Fruit fly (Drosophila melanogaster) whole organism, embryonic: ENCODE results near the gene CG33969.

Experiments
- CG14710 ChIP-seq: fragments of 200-800 bp; sonication (Bioruptor generic); optimal IDR thresholded peaks from 3 replicates; lab custom pipeline; 2019; ENCODE audit warnings: missing biosample characterization, mild to moderate bottlenecking, missing genetic modification characterization, moderate library complexity
- CG17361 ChIP-seq: fragments of 200-800 bp; sonication (Bioruptor generic); IDR thresholded peaks from 3 replicates; pipeline ENCODE4 v1.3.6; 2022; ENCODE audit warnings: missing biosample characterization, missing genetic modification characterization
- CG17612 ChIP-seq: fragments of 200-800 bp; sonication (Bioruptor generic); IDR thresholded peaks from 2 replicates; pipeline ENCODE4 v1.3.6; 2022; ENCODE audit warnings: missing biosample characterization, missing genetic modification characterization
- CG17912 ChIP-seq: fragments of 200-800 bp; sonication (Bioruptor generic); optimal IDR thresholded peaks from 2 replicates; lab custom pipeline; 2018; ENCODE audit warnings: missing biosample characterization, mild to moderate bottlenecking, missing genetic modification characterization
- CG18011 ChIP-seq: fragments of 200-800 bp; sonication (Bioruptor generic); optimal IDR thresholded peaks from 2 replicates; lab custom pipeline; 2017; ENCODE audit warnings: missing biosample characterization, missing genetic modification characterization, mild to moderate bottlenecking, moderate library complexity, missing genotype
- CG18476 ChIP-seq: fragments of 200-800 bp; sonication (Bioruptor generic); optimal IDR thresholded peaks from 2 replicates; lab custom pipeline; 2016; ENCODE audit warnings: missing biosample characterization, mild to moderate bottlenecking, missing genetic modification characterization
- CG34376 ChIP-seq: fragments of 200-800 bp; sonication (Bioruptor generic); optimal IDR thresholded peaks from 2 replicates; lab custom pipeline; 2018; ENCODE audit warnings: missing biosample characterization, mild to moderate bottlenecking, missing genetic modification characterization
- CG7928 ChIP-seq: fragments of 200-800 bp; sonication (Bioruptor generic); optimal IDR thresholded peaks from 2 replicates; lab custom pipeline; 2017; ENCODE audit warnings: missing biosample characterization, mild to moderate bottlenecking, missing genetic modification characterization
- CG8359 ChIP-seq: fragments of 200-800 bp; sonication (Bioruptor generic); optimal IDR thresholded peaks from 2 replicates; lab custom pipeline; 2017; ENCODE audit warnings: missing biosample characterization, mild to moderate bottlenecking, missing genetic modification characterization, borderline replicate concordance
- Dad ChIP-seq: fragments of 200-800 bp; sonication (Bioruptor generic); optimal IDR thresholded peaks from 3 replicates; lab custom pipeline; 2016; ENCODE audit warnings: missing biosample characterization, missing genetic modification characterization
- Dbx ChIP-seq: fragments of 200-800 bp; sonication (Bioruptor generic); IDR thresholded peaks from 3 replicates; pipeline ENCODE4 v1.3.6; 2022; ENCODE audit warnings: missing biosample characterization, missing genetic modification characterization
- Dp ChIP-seq: fragments of 200-800 bp; sonication (Bioruptor generic); optimal IDR thresholded peaks from 2 replicates; lab custom pipeline; 2018; ENCODE audit warnings: missing biosample characterization, mild to moderate bottlenecking, missing genetic modification characterization, moderate library complexity
- Fer1 ChIP-seq: fragments of 200-800 bp; sonication (Bioruptor generic); optimal IDR thresholded peaks from 2 replicates; lab custom pipeline; 2017; ENCODE audit warnings: missing biosample characterization, mild to moderate bottlenecking, missing genetic modification characterization
- Fer2 ChIP-seq: fragments of 200-800 bp; sonication (Bioruptor generic); optimal IDR thresholded peaks from 2 replicates; lab custom pipeline; 2018; ENCODE audit warnings: missing biosample characterization, mild to moderate bottlenecking, missing genetic modification characterization, moderate library complexity
- H15 ChIP-seq: fragments of 200-800 bp; sonication (Bioruptor generic); IDR thresholded peaks from 3 replicates; pipeline ENCODE4 v1.3.6; 2022; ENCODE audit warnings: missing biosample characterization, missing genetic modification characterization
- HmgZ ChIP-seq: fragments of 200-800 bp; sonication (Bioruptor generic); optimal IDR thresholded peaks from 2 replicates; lab custom pipeline; 2018; ENCODE audit warnings: missing biosample characterization, mild to moderate bottlenecking, missing genetic modification characterization
- Hr51 ChIP-seq, 2 experiments: fragments of 200-800 bp; sonication (Bioruptor generic); optimal IDR thresholded peaks; 2 replicates in 1 of 2; 3 replicates in 1 of 2; lab custom pipeline; 2016 to 2018; ENCODE audit warnings: missing biosample characterization in 2 of 2, missing genetic modification characterization in 2 of 2, mild to moderate bottlenecking in 1 of 2, moderate library complexity in 1 of 2
- Med ChIP-seq: fragments of 200-800 bp; sonication (Bioruptor generic); peaks from one replicate; lab custom pipeline; 2016; ENCODE audit warnings: missing biosample characterization, missing genetic modification characterization, mild to moderate bottlenecking, inconsistent platforms, moderate library complexity
- NC2β ChIP-seq: fragments of 200-800 bp; sonication (Bioruptor generic); optimal IDR thresholded peaks from 2 replicates; lab custom pipeline; 2016; ENCODE audit warnings: missing biosample characterization, missing genetic modification characterization
- Pdp1 ChIP-seq, 2 experiments: fragments of 200-800 bp; sonication (Bioruptor generic); optimal IDR thresholded peaks; 3 replicates each; lab custom pipeline; 2016; ENCODE audit warnings: missing biosample characterization in 2 of 2, missing genetic modification characterization in 2 of 2, mild to moderate bottlenecking in 1 of 2, moderate library complexity in 1 of 2
- Ptx1 ChIP-seq: fragments of 200-800 bp; sonication (Bioruptor generic); IDR thresholded peaks from 2 replicates; pipeline ENCODE4 v1.3.6; 2022; ENCODE audit warnings: missing biosample characterization, missing genetic modification characterization
- Sry-β ChIP-seq: fragments of 200-800 bp; sonication (Bioruptor generic); optimal IDR thresholded peaks from 2 replicates; lab custom pipeline; 2018; ENCODE audit warnings: missing biosample characterization, mild to moderate bottlenecking, missing genetic modification characterization, moderate library complexity
- Sry-δ ChIP-seq: fragments of 200-800 bp; sonication (Bioruptor generic); optimal IDR thresholded peaks from 2 replicates; lab custom pipeline; 2016; ENCODE audit warnings: missing biosample characterization, missing genetic modification characterization
- Taf1 ChIP-seq: fragments of 200-800 bp; sonication (Bioruptor generic); IDR thresholded peaks from 2 replicates; pipeline ENCODE4 v1.3.6; 2022; ENCODE audit warnings: missing biosample characterization, missing genetic modification characterization
- Vsx1 ChIP-seq: fragments of 200-800 bp; sonication (Bioruptor generic); optimal IDR thresholded peaks from 2 replicates; lab custom pipeline; 2017; ENCODE audit warnings: missing biosample characterization, mild to moderate bottlenecking, missing genetic modification characterization, missing genetic modification reagents
- cg ChIP-seq: fragments of 200-800 bp; sonication (Bioruptor generic); optimal IDR thresholded peaks from 3 replicates; lab custom pipeline; 2019; ENCODE audit warnings: missing biosample characterization, mild to moderate bottlenecking, missing genetic modification characterization, moderate library complexity
- ems ChIP-seq: fragments of 200-800 bp; sonication (Bioruptor generic); optimal IDR thresholded peaks from 3 replicates; lab custom pipeline; 2016; ENCODE audit warnings: missing biosample characterization, missing genetic modification characterization
- eve ChIP-seq, 2 experiments: fragments of >200 bp; optimal IDR thresholded peaks; 2 replicates each; lab custom pipeline; 2017; ENCODE audit warnings: missing biosample characterization in 2 of 2, missing genetic modification characterization in 2 of 2
- fd3F ChIP-seq: fragments of 200-800 bp; sonication (Bioruptor generic); optimal IDR thresholded peaks from 2 replicates; lab custom pipeline; 2018; ENCODE audit warnings: missing biosample characterization, mild to moderate bottlenecking, missing genetic modification characterization, moderate library complexity
- fd64A ChIP-seq: fragments of 200-800 bp; sonication (Bioruptor generic); optimal IDR thresholded peaks from 3 replicates; lab custom pipeline; 2018; ENCODE audit warnings: missing biosample characterization, mild to moderate bottlenecking, missing genetic modification characterization
- fu2 ChIP-seq: fragments of 200-800 bp; sonication (Bioruptor generic); optimal IDR thresholded peaks from 2 replicates; lab custom pipeline; 2016; ENCODE audit warnings: missing biosample characterization, missing genetic modification characterization
- grn ChIP-seq: fragments of 200-800 bp; sonication (Bioruptor generic); optimal IDR thresholded peaks from 3 replicates; lab custom pipeline; 2017; ENCODE audit warnings: missing biosample characterization, missing genetic modification characterization
- hbn ChIP-seq: fragments of 200-800 bp; sonication (Bioruptor generic); IDR thresholded peaks from 2 replicates; pipeline ENCODE4 v1.3.6; 2022; ENCODE audit warnings: missing biosample characterization, missing genetic modification characterization; ENCODE audit not compliant: partially characterized antibody
- knrl ChIP-seq: fragments of 200-800 bp; sonication (Bioruptor generic); IDR thresholded peaks from 3 replicates; pipeline ENCODE4 v1.3.6; 2022; ENCODE audit warnings: missing biosample characterization, missing genetic modification characterization; ENCODE audit not compliant: partially characterized antibody
- lov ChIP-seq, 2 experiments: fragments of 200-800 bp in 1 of 2; fragments of >200 bp in 1 of 2; sonication (Bioruptor generic) in 1 of 2; IDR thresholded peaks in 1 of 2; optimal IDR thresholded peaks in 1 of 2; 2 replicates in 1 of 2; 3 replicates in 1 of 2; pipeline versions ENCODE4 v1.3.6 to Lab custom; 2017 to 2022; ENCODE audit warnings: missing biosample characterization in 1 of 2, missing genetic modification characterization in 1 of 2
- mirr ChIP-seq: fragments of 200-800 bp; sonication (Bioruptor generic); optimal IDR thresholded peaks from 3 replicates; lab custom pipeline; 2018; ENCODE audit warnings: missing biosample characterization, mild to moderate bottlenecking, missing genetic modification characterization
- pan ChIP-seq, 4 experiments: fragments of >200 bp in 3 of 4; fragments of 200-800 bp in 1 of 4; sonication (Bioruptor generic) in 1 of 4; optimal IDR thresholded peaks in 3 of 4; IDR thresholded peaks in 1 of 4; 2 replicates each; pipeline versions ENCODE4 v1.3.6 to Lab custom; 2017 to 2022; ENCODE audit warnings: missing biosample characterization in 2 of 4, missing genetic modification characterization in 2 of 4, mixed read lengths in 1 of 4
- prd ChIP-seq, 3 experiments: fragments of >200 bp in 2 of 3; fragments of 200-800 bp in 1 of 3; sonication (Bioruptor generic) in 1 of 3; optimal IDR thresholded peaks in 2 of 3; IDR thresholded peaks in 1 of 3; 2 replicates in 2 of 3; 3 replicates in 1 of 3; pipeline versions ENCODE4 v1.3.6 to Lab custom; 2017 to 2022; ENCODE audit warnings: missing biosample characterization in 1 of 3, missing genetic modification characterization in 1 of 3
- row ChIP-seq: fragments of 200-800 bp; sonication (Bioruptor generic); IDR thresholded peaks from 3 replicates; pipeline ENCODE4 v1.3.6; 2022; ENCODE audit warnings: missing biosample characterization, missing genetic modification characterization
- sd ChIP-seq: fragments of 200-800 bp; sonication (Bioruptor generic); optimal IDR thresholded peaks from 3 replicates; lab custom pipeline; 2018; ENCODE audit warnings: missing biosample characterization, mild to moderate bottlenecking, missing genetic modification characterization, moderate library complexity
- sens ChIP-seq: fragments of 200-800 bp; sonication (Bioruptor generic); peaks from one replicate; lab custom pipeline; 2016; ENCODE audit warnings: missing biosample characterization, missing genetic modification characterization
- tap ChIP-seq: fragments of 200-800 bp; optimal IDR thresholded peaks from 3 replicates; lab custom pipeline; 2019; ENCODE audit warnings: missing biosample characterization, mild to moderate bottlenecking, missing genetic modification characterization, moderate library complexity
- twi ChIP-seq: fragments of 200-800 bp; optimal IDR thresholded peaks from 2 replicates; lab custom pipeline; 2019; ENCODE audit warnings: missing biosample characterization, mild to moderate bottlenecking, missing genetic modification characterization, moderate library complexity

Gene CG33969

dm6 chr3L:20401026-20401912 lies 7.9 kb upstream of the CG33969 start, which contains the start of gene trbl (continued):
- TF ChIP-seq Fer1 (peak; percentile 74), Dp (GFP tag; lab: Kevin White, UChicago) (peak; percentile 55), NC2β (GFP tag; lab: Kevin White, UChicago) (peak; percentile 13), Dbx (peak; percentile 58; the same call in 2 of the 3 replicates), Sry-δ (no peak), tap (tag; lab: Kevin White, UChicago) (peak; percentile 18), Ptx1 (no peak)

dm6 chr3L:20400515-20400914 lies 7.2 kb upstream of the CG33969 start:
- TF ChIP-seq Med (GFP tag; lab: Kevin White, UChicago) (peak; percentile 17), sens (GFP tag; lab: Kevin White, UChicago) (peak; percentile 82), fd3F (GFP tag; lab: Kevin White, UChicago) (no peak), hbn (GFP tag; lab: Robert Waterston, UW) (no peak), mirr (GFP tag; lab: Kevin White, UChicago) (no peak), fu2 (no peak), row (GFP tag; lab: Robert Waterston, UW) (no peak), eve (GFP tag; optimal IDR thresholded peaks at IDR 0.05; lab: Kevin White, UChicago) (no peak), Pdp1 (GFP tag; optimal IDR thresholded peaks at IDR 0.05; lab: Kevin White, UChicago) (peak in 1 of 2 experiments; percentile 10), CG34376 (GFP tag; lab: Kevin White, UChicago) (no peak), Fer2 (tag; lab: Kevin White, UChicago) (no peak), H15 (GFP tag; lab: Robert Waterston, UW) (no peak), Hr51 (GFP tag; optimal IDR thresholded peaks at IDR 0.05; lab: Kevin White, UChicago) (peak in 1 of 2 experiments; percentile 5), HmgZ (tag; lab: Kevin White, UChicago) (no peak)

dm6 chr3L:20399550-20400109 lies 6.3 kb upstream of the CG33969 start:
- peak; percentile 72 for TF ChIP-seq CG8359 (GFP tag; lab: Kevin White, UChicago)
- TF ChIP-seq Dad (GFP tag; lab: Kevin White, UChicago) = peak; percentile 33
- peak; percentile 26 for TF ChIP-seq CG7928 (GFP tag; lab: Kevin White, UChicago)
- TF ChIP-seq sd = peak; percentile 85
- no peak for TF ChIP-seq grn (GFP tag; lab: Kevin White, UChicago)
- no peak for TF ChIP-seq Sry-β (GFP tag; lab: Kevin White, UChicago)
- no peak for TF ChIP-seq prd (optimal IDR thresholded peaks at IDR 0.05; lab: Kevin White, UChicago)
- TF ChIP-seq prd (GFP tag; IDR thresholded peaks at IDR 0.05; lab: Robert Waterston, UW) = peak; percentile 88
- peak; percentile 65 for TF ChIP-seq CG18011 (GFP tag; lab: Kevin White, UChicago)
- TF ChIP-seq CG17612 (GFP tag; lab: Robert Waterston, UW) = peak; percentile 55; the same call in 1 of the 2 replicates
- TF ChIP-seq Vsx1 (GFP tag; lab: Kevin White, UChicago) = peak; percentile 68
- TF ChIP-seq lov (optimal IDR thresholded peaks at IDR 0.05; lab: Kevin White, UChicago) = no peak
- TF ChIP-seq lov (GFP tag; IDR thresholded peaks at IDR 0.05; lab: Robert Waterston, UW) = no peak
- peak; percentile 75 for TF ChIP-seq ems (GFP tag; lab: Kevin White, UChicago)
- peak; percentile 96 for TF ChIP-seq CG17361 (GFP tag; lab: Robert Waterston, UW)
- peak; percentile 67 for TF ChIP-seq twi
- TF ChIP-seq pan (optimal IDR thresholded peaks at IDR 0.05; lab: Kevin White, UChicago) = no peak
- peak in 1 of 2 experiments; percentile 89 for TF ChIP-seq pan (GFP tag; optimal IDR thresholded peaks at IDR 0.05 in 1 of 2, IDR thresholded peaks at IDR 0.05 in 1 of 2)
- TF ChIP-seq CG18476 (GFP tag; lab: Kevin White, UChicago) = peak; percentile 85
- peak; percentile 67; the same call in 1 of the 2 replicates for TF ChIP-seq Taf1
- peak; percentile 62 for TF ChIP-seq fd64A (GFP tag; lab: Kevin White, UChicago)
- peak; percentile 58 for TF ChIP-seq CG17912
- peak; percentile 14; the same call in 1 of the 3 replicates for TF ChIP-seq knrl (GFP tag; lab: Robert Waterston, UW)
- TF ChIP-seq cg = no peak
- TF ChIP-seq CG14710 (tag; lab: Kevin White, UChicago) = peak; percentile 72
- peak; percentile 69 for TF ChIP-seq CG34376 (GFP tag; lab: Kevin White, UChicago)
